Worm (Caenorhabditis elegans): ENCODE data around the gene Y17G9B.11.

DNA sequence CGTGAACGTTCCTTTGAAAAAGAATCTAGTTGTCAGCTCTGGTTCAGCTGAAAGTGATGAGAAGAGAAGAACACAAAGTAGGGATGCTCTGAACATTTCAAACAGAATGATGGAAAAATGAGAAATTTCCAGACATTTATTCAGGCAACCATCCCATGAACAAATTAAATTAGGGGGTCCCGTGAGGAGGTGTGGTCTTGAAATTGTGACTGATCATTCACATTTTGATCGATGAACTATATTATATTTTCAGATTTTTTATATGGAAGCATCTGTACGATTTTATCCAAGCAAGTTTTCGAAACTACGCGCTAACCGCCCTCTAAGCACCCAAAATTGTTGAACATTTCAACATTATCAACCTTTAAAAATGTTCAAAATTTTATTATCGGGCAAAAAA, 19.6 kb downstream of the Y17G9B.11 start, which contains the start of gene R11E3.19:
- TF ChIP-seq nhr-77 (tag; optimal IDR thresholded peaks at IDR 0.05): no peak
- TF ChIP-seq ceh-82 (tag; optimal IDR thresholded peaks at IDR 0.05): no peak
- no peak for TF ChIP-seq lin-39 (tag; optimal IDR thresholded peaks at IDR 0.05)
- TF ChIP-seq mdl-1 (tag; optimal IDR thresholded peaks at IDR 0.05): no peak
- no peak for TF ChIP-seq nhr-11 (tag; optimal IDR thresholded peaks at IDR 0.05)
- no peak for TF ChIP-seq R02D3.7 (tag; optimal IDR thresholded peaks at IDR 0.05)
- TF ChIP-seq ama-1 (optimal IDR thresholded peaks at IDR 0.05): no peak
- no peak for TF ChIP-seq unc-62 (GFP tag; optimal IDR thresholded peaks at IDR 0.05)
